Fruit fly (Drosophila melanogaster): Measurements from ENCODE around the gene CG43055.

The CG43055 gene

DNA sequence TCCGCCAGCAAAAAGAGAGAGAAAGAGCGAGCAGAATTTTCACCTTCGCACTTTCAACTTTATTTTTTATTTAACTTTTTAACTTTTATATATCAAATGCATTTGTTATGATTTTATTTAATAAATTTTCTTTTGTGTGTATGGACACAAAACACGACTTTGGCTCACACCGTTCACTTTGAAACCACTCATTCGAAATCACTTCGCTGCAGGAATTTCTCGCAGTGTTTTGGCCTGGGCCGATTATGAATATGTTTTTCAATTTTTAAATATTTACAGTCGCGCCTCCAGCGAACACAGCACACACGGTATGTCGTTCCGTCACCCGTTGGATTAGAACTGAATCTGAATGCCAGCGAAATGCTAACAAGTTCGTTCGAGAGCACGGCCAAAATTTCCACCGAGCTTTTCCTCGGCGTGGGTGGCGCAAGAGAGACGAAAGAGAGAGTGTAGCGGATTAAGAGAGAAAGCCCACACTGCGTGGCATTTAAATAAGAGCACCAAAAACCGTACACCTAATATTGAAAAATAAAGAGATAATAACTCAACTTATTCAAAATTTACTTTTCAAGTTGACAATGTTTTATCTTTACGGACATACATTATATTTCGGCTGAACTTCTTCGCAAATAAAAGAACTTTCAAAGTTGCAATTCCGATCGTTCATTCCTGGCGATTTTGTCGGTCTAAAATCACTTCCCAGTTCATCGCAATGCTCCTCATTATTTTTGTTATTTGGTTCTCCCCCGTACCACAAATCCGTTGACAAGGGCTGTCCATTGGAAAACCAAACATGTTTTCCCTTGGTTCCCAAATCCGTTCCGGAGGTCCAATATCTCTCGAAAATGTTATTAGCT is 30.2 kb downstream of the CG43055 start, which contains the start of gene CG15431:
TSS of gene CG15431 (minus strand) at position 402 of the 857 bp plus-strand sequence.
- peak; percentile 41 for TF ChIP-seq Ets98B (GFP tag; IDR thresholded peaks at IDR 0.05)
- peak; percentile 63; the same call in 1 of the 3 replicates for TF ChIP-seq CG4496 (GFP tag; IDR thresholded peaks at IDR 0.05)
- no peak for TF ChIP-seq EcR (GFP tag; optimal IDR thresholded peaks at IDR 0.05)
- peak; percentile 15; the same call in 1 of the 2 replicates for TF ChIP-seq CG32121 (GFP tag; IDR thresholded peaks at IDR 0.05)
- TF ChIP-seq fd96Ca (GFP tag; IDR thresholded peaks at IDR 0.05) = peak; percentile 67; the same call in 2 of the 3 replicates
- peak; percentile 35 for TF ChIP-seq CG8159 (tag; optimal IDR thresholded peaks at IDR 0.05)
- no peak for TF ChIP-seq CG12605 (GFP tag; IDR thresholded peaks at IDR 0.05)

DNA sequence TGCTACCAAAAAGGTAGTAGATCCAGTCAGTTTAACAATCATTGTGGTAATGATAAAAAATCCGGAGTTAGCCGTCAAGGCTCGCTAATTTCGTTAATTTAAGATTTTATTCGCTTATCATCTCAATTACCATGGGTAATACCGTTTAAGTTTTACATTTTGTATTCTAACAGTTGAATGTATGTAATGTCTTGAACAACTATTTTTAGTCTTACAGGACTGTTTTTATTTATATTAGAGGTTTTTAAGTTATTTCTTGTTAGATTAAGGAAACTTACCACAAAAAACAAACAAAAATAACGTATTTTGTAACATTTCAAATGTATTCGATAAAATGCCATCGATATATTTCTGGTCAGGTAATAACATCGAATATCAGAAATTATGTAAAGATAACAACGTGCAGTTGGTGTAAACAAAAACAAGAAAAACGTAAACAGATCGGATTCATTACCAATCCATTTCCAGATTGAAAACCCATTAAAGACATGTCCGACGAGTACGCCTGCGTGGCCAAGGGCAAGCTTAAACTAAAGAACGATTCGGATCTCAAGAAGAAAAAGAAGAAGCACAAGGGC is 31.1 kb downstream of the CG43055 start, which contains the start of the genes Sfp24F and CG15432:
TSS of gene Sfp24F (minus strand) at position 51 of the 578 bp plus-strand sequence.
TSS of gene CG15432 (plus strand) at position 311 of the 578 bp plus-strand sequence.
- TF ChIP-seq CG10348 (GFP tag; IDR thresholded peaks at IDR 0.05) (no peak), CG4496 (GFP tag; IDR thresholded peaks at IDR 0.05) (no peak), CG17806 (tag; optimal IDR thresholded peaks at IDR 0.05) (no peak), CG15710 (tag; optimal IDR thresholded peaks at IDR 0.05) (no peak), CG14655 (GFP tag; optimal IDR thresholded peaks at IDR 0.05) (no peak), Pif1B (GFP tag; optimal IDR thresholded peaks at IDR 0.05) (no peak), rn (GFP tag; IDR thresholded peaks at IDR 0.05) (no peak), D1 (tag; optimal IDR thresholded peaks at IDR 0.05) (no peak), CG8301 (tag; optimal IDR thresholded peaks at IDR 0.05) (no peak), fd96Ca (GFP tag; IDR thresholded peaks at IDR 0.05) (no peak), CG34367 (tag; optimal IDR thresholded peaks at IDR 0.05) (no peak), CG8159 (tag; optimal IDR thresholded peaks at IDR 0.05) (no peak), Snoo (tag; optimal IDR thresholded peaks at IDR 0.05) (no peak), Ets98B (GFP tag; IDR thresholded peaks at IDR 0.05) (no peak), CG13204 (GFP tag; optimal IDR thresholded peaks at IDR 0.05) (no peak), CG12605 (GFP tag; IDR thresholded peaks at IDR 0.05) (no peak)

dm6 chr2L:4444457-4444856 is 33.5 kb downstream of the CG43055 start, which contains the start of the genes morgue and Elp3:
morgue (minus strand) TSS chr2L:4444680.
Elp3 (plus strand) TSS chr2L:4444732.
- TF ChIP-seq rn (GFP tag; IDR thresholded peaks at IDR 0.05) (no peak), CG34367 (tag; optimal IDR thresholded peaks at IDR 0.05) (no peak), CG4496 (GFP tag; IDR thresholded peaks at IDR 0.05) (no peak), Pif1A (GFP tag; optimal IDR thresholded peaks at IDR 0.05) (no peak), CG9948 (tag; optimal IDR thresholded peaks at IDR 0.05) (no peak), EcR (GFP tag; optimal IDR thresholded peaks at IDR 0.05) (no peak), CG12605 (GFP tag; IDR thresholded peaks at IDR 0.05) (no peak), CG32121 (GFP tag; IDR thresholded peaks at IDR 0.05) (no peak), gl (tag; optimal IDR thresholded peaks at IDR 0.05) (no peak), CG14655 (GFP tag; optimal IDR thresholded peaks at IDR 0.05) (no peak), CG17806 (tag; optimal IDR thresholded peaks at IDR 0.05) (no peak), Ets98B (GFP tag; IDR thresholded peaks at IDR 0.05) (no peak), CG8159 (tag; optimal IDR thresholded peaks at IDR 0.05) (no peak)

DNA sequence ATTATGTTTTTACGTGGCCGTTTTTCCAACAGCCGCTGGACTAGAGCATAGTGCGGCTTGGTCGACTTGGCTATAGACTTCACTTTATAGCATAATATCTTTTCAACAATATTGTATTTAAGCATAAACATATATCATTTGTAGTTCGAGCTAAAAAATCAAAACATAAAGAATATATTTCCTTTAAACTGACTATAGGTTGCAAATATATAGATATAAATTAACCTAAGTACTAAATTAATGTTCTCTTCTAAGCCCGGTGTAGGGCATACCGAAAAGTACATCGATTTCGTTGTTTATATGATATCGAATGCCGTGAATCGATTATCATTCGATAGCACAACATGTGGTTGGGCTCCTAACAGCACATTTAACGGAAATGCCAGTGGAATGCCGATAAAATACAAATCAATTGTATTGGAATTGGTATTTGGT is 37.6 kb downstream of the CG43055 start, which contains the start of gene MFS18:
TSS of gene MFS18 (minus strand) at position 54 of the 435 bp plus-strand sequence.
- TF ChIP-seq gl (tag; optimal IDR thresholded peaks at IDR 0.05) = peak; percentile 96
- peak; percentile 99 for TF ChIP-seq CG8301 (tag; optimal IDR thresholded peaks at IDR 0.05)
- TF ChIP-seq CG34367 (tag; optimal IDR thresholded peaks at IDR 0.05) = peak; percentile 88
- peak; percentile 97 for TF ChIP-seq fd96Ca (GFP tag; IDR thresholded peaks at IDR 0.05)
- TF ChIP-seq CG15710 (tag; optimal IDR thresholded peaks at IDR 0.05) = peak; percentile 90
- TF ChIP-seq CG14655 (GFP tag; optimal IDR thresholded peaks at IDR 0.05) = peak; percentile 99
- TF ChIP-seq Pif1A (GFP tag; optimal IDR thresholded peaks at IDR 0.05) = no peak
- TF ChIP-seq EcR (GFP tag; optimal IDR thresholded peaks at IDR 0.05) = peak; percentile 30
- peak; percentile 99 for TF ChIP-seq CG4496 (GFP tag; IDR thresholded peaks at IDR 0.05)
- peak; percentile 99 for TF ChIP-seq Ets98B (GFP tag; IDR thresholded peaks at IDR 0.05)
- peak; percentile 81 for TF ChIP-seq CG10348 (GFP tag; IDR thresholded peaks at IDR 0.05)
- peak; percentile 99 for TF ChIP-seq D1 (tag; optimal IDR thresholded peaks at IDR 0.05)
- peak; percentile 98 for TF ChIP-seq CG12605 (GFP tag; IDR thresholded peaks at IDR 0.05)
- peak; percentile 97 for TF ChIP-seq Snoo (tag; optimal IDR thresholded peaks at IDR 0.05)
- TF ChIP-seq Pif1B (GFP tag; optimal IDR thresholded peaks at IDR 0.05) = peak; percentile 96
- TF ChIP-seq CG8159 (tag; optimal IDR thresholded peaks at IDR 0.05) = peak; percentile 99
- TF ChIP-seq rn (GFP tag; IDR thresholded peaks at IDR 0.05) = peak; percentile 98
- peak; percentile 99 for TF ChIP-seq CG32121 (GFP tag; IDR thresholded peaks at IDR 0.05)
- TF ChIP-seq CG13204 (GFP tag; optimal IDR thresholded peaks at IDR 0.05) = no peak
- peak; percentile 98 for TF ChIP-seq CG9948 (tag; optimal IDR thresholded peaks at IDR 0.05)
- TF ChIP-seq CG17806 (tag; optimal IDR thresholded peaks at IDR 0.05) = peak; percentile 100

dm6 chr2L:4452798-4453197 is 41.8 kb downstream of the CG43055 start, which contains the start of gene CG15439:
CG15439 (minus strand) TSS chr2L:4453038.
- no peak for TF ChIP-seq fd96Ca (GFP tag; IDR thresholded peaks at IDR 0.05)
- TF ChIP-seq CG8301 (tag; optimal IDR thresholded peaks at IDR 0.05) = no peak
- TF ChIP-seq Pif1A (GFP tag; optimal IDR thresholded peaks at IDR 0.05) = no peak
- no peak for TF ChIP-seq CG10348 (GFP tag; IDR thresholded peaks at IDR 0.05)
- TF ChIP-seq CG32121 (GFP tag; IDR thresholded peaks at IDR 0.05) = no peak
- no peak for TF ChIP-seq CG4496 (GFP tag; IDR thresholded peaks at IDR 0.05)
- no peak for TF ChIP-seq CG15710 (tag; optimal IDR thresholded peaks at IDR 0.05)

All from whole organism, pupa.